Worm (Caenorhabditis elegans): ENCODE results near the gene Y67D8A.2.

ce11 chrIV:3299229-3299628, 77.0 kb downstream of the Y67D8A.2 start:
- no peak for TF ChIP-seq flt-1 (GFP tag; IDR thresholded peaks at IDR 0.05)
- no peak for TF ChIP-seq tab-1 (GFP tag; IDR thresholded peaks at IDR 0.05)
- TF ChIP-seq T22C8.4 (GFP tag; IDR thresholded peaks at IDR 0.05): no peak
- no peak for TF ChIP-seq ref-1 (GFP tag; conservative IDR thresholded peaks at IDR 0.05)
- TF ChIP-seq klf-2 (GFP tag; conservative IDR thresholded peaks at IDR 0.05): no peak
- no peak for TF ChIP-seq ztf-23 (GFP tag; IDR thresholded peaks at IDR 0.05)
- no peak for TF ChIP-seq ztf-29 (GFP tag; IDR thresholded peaks at IDR 0.05)
- no peak for TF ChIP-seq med-1 (GFP tag; optimal IDR thresholded peaks at IDR 0.05; ENCODE audit: insufficient read depth)
- TF ChIP-seq cog-1 (tag; optimal IDR thresholded peaks at IDR 0.05): no peak
